Fruit fly (Drosophila melanogaster): Measurements from ENCODE around the gene CG14143.

CG14143 gene

DNA sequence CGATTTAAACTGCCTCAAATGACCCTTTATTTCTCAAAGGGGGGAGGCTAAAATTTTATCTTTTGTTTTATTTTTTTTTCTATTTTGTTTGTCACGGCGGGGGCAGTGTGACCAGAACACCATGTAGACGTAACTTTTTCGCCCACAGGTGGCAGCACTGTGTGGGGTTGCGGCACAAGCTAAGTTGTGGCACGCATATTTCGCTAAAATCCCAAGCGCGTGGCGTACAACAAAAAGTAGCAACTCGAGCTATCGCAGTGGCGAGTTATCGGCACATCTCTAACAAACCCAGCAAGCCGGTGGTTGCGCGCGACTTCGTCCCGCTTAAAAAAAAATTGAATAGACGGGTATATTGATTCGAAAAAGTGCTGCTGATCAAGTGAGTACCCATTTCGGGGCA is 11.7 kb upstream of the CG14143 start, which contains the start of the genes Ufd1 and NaPi-III (continued):
- TF ChIP-seq CG2202 (tag; optimal IDR thresholded peaks at IDR 0.05) (peak; percentile 4), Atf-2 (GFP tag; optimal IDR thresholded peaks at IDR 0.05) (no peak), BEAF-32 (GFP tag; optimal IDR thresholded peaks at IDR 0.05) (peak; percentile 92), sens-2 (GFP tag; IDR thresholded peaks at IDR 0.05) (no peak), B-H2 (GFP tag; optimal IDR thresholded peaks at IDR 0.05) (peak; percentile 64), Asciz (GFP tag; optimal IDR thresholded peaks at IDR 0.05) (no peak), Trl (optimal IDR thresholded peaks at IDR 0.05) (no peak), Trl (GFP tag; optimal IDR thresholded peaks at IDR 0.05) (peak; percentile 2), CG5180 (GFP tag; optimal IDR thresholded peaks at IDR 0.05) (no peak), B-H1 (GFP tag; IDR thresholded peaks at IDR 0.05) (no peak), Dll (GFP tag; IDR thresholded peaks at IDR 0.05; ENCODE audit: partially characterized antibody) (peak; percentile 85), danr (GFP tag; IDR thresholded peaks at IDR 0.05) (no peak), crc (GFP tag; optimal IDR thresholded peaks at IDR 0.05) (no peak), MESR4 (GFP tag; optimal IDR thresholded peaks at IDR 0.05) (peak; percentile 87), CG15269 (tag; optimal IDR thresholded peaks at IDR 0.05) (no peak), CG14014 (GFP tag; IDR thresholded peaks at IDR 0.05) (0 out of 2 replicates have a peak, but pooled peaks have one; percentile 21), CG11093 (GFP tag; IDR thresholded peaks at IDR 0.05) (no peak), ken (GFP tag; IDR thresholded peaks at IDR 0.05) (0 out of 3 replicates have a peak, but pooled peaks have one; percentile 4), CG33213 (GFP tag; optimal IDR thresholded peaks at IDR 0.05) (peak; percentile 84), Eip74EF (GFP tag; optimal IDR thresholded peaks at IDR 0.05) (no peak), az2 (GFP tag; optimal IDR thresholded peaks at IDR 0.05) (no peak), HmgD (GFP tag; optimal IDR thresholded peaks at IDR 0.05) (peak; percentile 94), Dbx (GFP tag; IDR thresholded peaks at IDR 0.05) (peak; percentile 69; the same call in 2 of the 3 replicates), CG6175 (GFP tag; IDR thresholded peaks at IDR 0.05) (peak; percentile 100), CG11695 (GFP tag; IDR thresholded peaks at IDR 0.05) (no peak), CG31441 (GFP tag; IDR thresholded peaks at IDR 0.05) (no peak), Nf-YC (tag; optimal IDR thresholded peaks at IDR 0.05) (no peak), cas (GFP tag; IDR thresholded peaks at IDR 0.05) (no peak), pzg (GFP tag; optimal IDR thresholded peaks at IDR 0.05) (peak; percentile 96), bcd (GFP tag; optimal IDR thresholded peaks at IDR 0.05) (peak; percentile 17), CG9817 (tag; optimal IDR thresholded peaks at IDR 0.05) (peak; percentile 15), Ravus (GFP tag; IDR thresholded peaks at IDR 0.05) (no peak), Blimp-1 (GFP tag; optimal IDR thresholded peaks at IDR 0.05) (no peak), en (GFP tag; optimal IDR thresholded peaks at IDR 0.05) (no peak), cg (GFP tag; optimal IDR thresholded peaks at IDR 0.05) (no peak), Hmr (GFP tag; optimal IDR thresholded peaks at IDR 0.05) (peak; percentile 90), CG30431 (GFP tag; optimal IDR thresholded peaks at IDR 0.05) (no peak), ham (GFP tag; IDR thresholded peaks at IDR 0.05) (no peak), CG10959 (GFP tag; IDR thresholded peaks at IDR 0.05) (no peak), CG17385 (GFP tag; optimal IDR thresholded peaks at IDR 0.05) (no peak), CG12299 (tag; optimal IDR thresholded peaks at IDR 0.05) (no peak), tup (GFP tag; optimal IDR thresholded peaks at IDR 0.05) (no peak), CG14050 (GFP tag; IDR thresholded peaks at IDR 0.05) (no peak), CHES-1-like (GFP tag; optimal IDR thresholded peaks at IDR 0.05) (peak; percentile 87), CG12104 (GFP tag; optimal IDR thresholded peaks at IDR 0.05) (no peak), repo (GFP tag; optimal IDR thresholded peaks at IDR 0.05) (no peak), scrt (GFP tag; optimal IDR thresholded peaks at IDR 0.05) (no peak), fd64A (GFP tag; optimal IDR thresholded peaks at IDR 0.05) (no peak), dm (GFP tag; optimal IDR thresholded peaks at IDR 0.05) (peak; percentile 73), Doc3 (GFP tag; IDR thresholded peaks at IDR 0.05; ENCODE audit: partially characterized antibody) (peak; percentile 67), CG8359 (GFP tag; optimal IDR thresholded peaks at IDR 0.05; ENCODE audit: borderline replicate concordance) (no peak)

All from whole organism, embryonic.